Worm (Caenorhabditis elegans): ENCODE data around the gene lido-4.

Gene lido-4

DNA sequence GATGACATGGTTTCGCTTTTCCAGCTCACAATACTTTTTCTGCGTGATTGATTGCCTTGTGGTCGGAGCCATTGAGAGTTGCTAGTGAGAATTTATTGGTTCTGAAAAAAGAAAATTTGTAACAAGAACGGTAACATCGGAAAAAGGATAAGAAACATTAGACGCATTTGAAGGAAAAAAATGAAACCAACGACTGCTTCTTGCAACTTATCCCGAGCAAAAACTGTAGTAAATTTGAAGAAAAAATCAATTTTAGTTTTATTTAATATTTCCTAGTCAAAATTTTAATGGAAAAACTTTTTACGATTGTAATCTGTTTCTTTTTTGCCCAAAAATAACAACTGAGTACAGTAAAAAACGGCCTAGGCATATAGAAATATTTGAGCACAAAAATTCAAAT, at the start of gene lido-4:
Gene lido-4 (minus strand): TSS at position 101 of the 400 bp plus-strand sequence.
- no peak for TF ChIP-seq gei-17 (GFP tag; optimal IDR thresholded peaks at IDR 0.05)

DNA sequence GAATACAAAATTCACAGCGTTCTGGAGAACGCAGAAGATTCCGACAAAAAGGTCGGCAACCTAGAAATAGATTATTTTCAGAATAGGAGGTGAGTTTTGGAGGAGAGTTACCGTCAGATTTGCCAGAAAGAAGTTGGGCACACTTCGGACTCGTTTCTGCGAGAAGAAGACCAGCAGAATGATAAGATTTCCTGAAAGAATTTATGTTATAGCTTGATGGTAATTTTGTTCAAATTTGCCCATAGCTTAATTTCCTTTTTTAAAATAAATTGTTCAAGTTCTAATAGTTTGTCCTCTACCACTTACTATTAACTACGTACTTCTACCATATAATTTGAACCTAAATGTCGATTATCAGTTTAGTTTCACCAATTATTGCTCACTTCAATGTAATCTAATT, 49.5 kb upstream of the lido-4 start:
- TF ChIP-seq B0261.1 (tag; optimal IDR thresholded peaks at IDR 0.05) (no peak), tlf-1 (GFP tag; optimal IDR thresholded peaks at IDR 0.05) (no peak), egl-44 (GFP tag; IDR thresholded peaks at IDR 0.05) (no peak), K12H6.12 (tag; optimal IDR thresholded peaks at IDR 0.05) (no peak), F22D6.2 (tag; optimal IDR thresholded peaks at IDR 0.05) (no peak)

DNA sequence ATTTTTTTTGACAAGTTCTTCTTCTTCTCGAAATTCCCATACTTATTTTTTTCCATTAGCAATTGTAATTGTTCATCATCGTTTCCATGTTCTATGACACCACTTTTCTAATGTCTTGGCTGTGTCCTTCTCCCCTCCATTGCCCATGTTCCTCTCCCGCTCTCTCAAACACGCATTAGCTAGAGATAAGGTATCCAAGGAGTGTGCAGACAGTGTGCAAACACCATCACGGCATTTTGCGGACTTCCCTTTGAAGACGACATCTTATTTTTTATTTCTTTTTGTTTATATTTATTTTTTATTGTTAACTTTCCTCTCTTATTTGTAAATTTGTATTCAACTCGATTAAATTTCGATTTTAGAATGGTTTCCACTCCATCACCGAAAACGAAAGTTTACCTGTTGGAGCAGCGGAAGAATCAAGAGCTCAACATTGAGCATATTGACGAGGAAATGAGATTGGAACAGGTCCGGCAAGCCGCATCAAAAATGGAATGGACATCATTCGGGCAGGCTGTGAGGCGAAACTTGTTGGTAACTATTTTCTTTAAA, 43.7 kb upstream of the lido-4 start, which contains the start of gene mdt-1.2:
Gene mdt-1.2 (plus strand): TSS at position 363 of the 552 bp plus-strand sequence.
- TF ChIP-seq Y53F4B.3 (GFP tag; IDR thresholded peaks at IDR 0.05), result no peak
- peak; percentile 60 for TF ChIP-seq ZK185.1 (tag; optimal IDR thresholded peaks at IDR 0.05; ENCODE audit: poor library complexity, severe bottlenecking)
- no peak for TF ChIP-seq ztf-6 (GFP tag; IDR thresholded peaks at IDR 0.05)
- TF ChIP-seq egl-44 (GFP tag; IDR thresholded peaks at IDR 0.05), result no peak
- TF ChIP-seq athp-1 (tag; optimal IDR thresholded peaks at IDR 0.05), result no peak
- TF ChIP-seq lsl-1 (GFP tag; optimal IDR thresholded peaks at IDR 0.05), result no peak
- no peak for TF ChIP-seq bed-2 (GFP tag; IDR thresholded peaks at IDR 0.05)
- no peak for TF ChIP-seq F22D6.2 (tag; optimal IDR thresholded peaks at IDR 0.05)
- TF ChIP-seq K12H6.12 (tag; optimal IDR thresholded peaks at IDR 0.05), result no peak
- no peak for TF ChIP-seq ceh-79 (tag; optimal IDR thresholded peaks at IDR 0.05)
- TF ChIP-seq hmg-20 (GFP tag; IDR thresholded peaks at IDR 0.05), result no peak
- TF ChIP-seq fkh-3 (tag; optimal IDR thresholded peaks at IDR 0.05), result no peak
- no peak for TF ChIP-seq rpc-1 (optimal IDR thresholded peaks at IDR 0.05)
- no peak for TF ChIP-seq rpc-1 (tag; optimal IDR thresholded peaks at IDR 0.05)
- TF ChIP-seq ztf-3 (GFP tag; optimal IDR thresholded peaks at IDR 0.05), result no peak
- no peak for TF ChIP-seq Y79H2A.3 (GFP tag; conservative IDR thresholded peaks at IDR 0.05)
- TF ChIP-seq egrh-3 (GFP tag; IDR thresholded peaks at IDR 0.05), result no peak
- no peak for TF ChIP-seq mcd-1 (GFP tag; IDR thresholded peaks at IDR 0.05)
- TF ChIP-seq F37B4.10 (GFP tag; IDR thresholded peaks at IDR 0.05), result no peak
- no peak for TF ChIP-seq mel-28 (tag; optimal IDR thresholded peaks at IDR 0.05; ENCODE audit: borderline replicate concordance)
- TF ChIP-seq lsy-27 (tag; optimal IDR thresholded peaks at IDR 0.05; ENCODE audit: borderline replicate concordance, insufficient read depth), result no peak
- peak in 1 of 3 experiments; percentile 54 for TF ChIP-seq lin-35 (GFP tag; optimal IDR thresholded peaks at IDR 0.05)
- no peak for TF ChIP-seq madf-10 (tag; optimal IDR thresholded peaks at IDR 0.05)
- no peak for TF ChIP-seq chd-7 (tag; optimal IDR thresholded peaks at IDR 0.05)
- TF ChIP-seq F39B2.1 (GFP tag; IDR thresholded peaks at IDR 0.05), result no peak
- TF ChIP-seq attf-3 (GFP tag; conservative IDR thresholded peaks at IDR 0.05), result no peak
- TF ChIP-seq lin-26 (GFP tag; IDR thresholded peaks at IDR 0.05), result 0 out of 2 replicates have a peak, but pooled peaks have one; percentile 27
- no peak for TF ChIP-seq nfya-1 (tag; optimal IDR thresholded peaks at IDR 0.05; ENCODE audit: borderline replicate concordance, insufficient read depth)
- no peak for TF ChIP-seq nhr-120 (GFP tag; IDR thresholded peaks at IDR 0.05)
- no peak for TF ChIP-seq xnd-1 (tag; optimal IDR thresholded peaks at IDR 0.05)
- no peak for TF ChIP-seq lin-54 (GFP tag; optimal IDR thresholded peaks at IDR 0.05)
- TF ChIP-seq rec-8 (tag; optimal IDR thresholded peaks at IDR 0.05), result no peak
- no peak for TF ChIP-seq F49E8.2 (tag; optimal IDR thresholded peaks at IDR 0.05; ENCODE audit: insufficient read depth)
- TF ChIP-seq B0261.1 (tag; optimal IDR thresholded peaks at IDR 0.05), result no peak
- no peak for TF ChIP-seq unc-62 (GFP tag; optimal IDR thresholded peaks at IDR 0.05)
- TF ChIP-seq snpc-4 (GFP tag; optimal IDR thresholded peaks at IDR 0.05), result peak; percentile 30
- peak in 1 of 4 experiments; percentile 17 for TF ChIP-seq snpc-4 (tag; optimal IDR thresholded peaks at IDR 0.05)
- TF ChIP-seq dpl-1 (GFP tag; optimal IDR thresholded peaks at IDR 0.05), result no peak
- no peak for TF ChIP-seq ceh-91 (GFP tag; IDR thresholded peaks at IDR 0.05)
- no peak for TF ChIP-seq efl-1 (GFP tag; optimal IDR thresholded peaks at IDR 0.05)
- no peak for TF ChIP-seq snpc-1.1 (tag; optimal IDR thresholded peaks at IDR 0.05; ENCODE audit: insufficient read depth)
- no peak for TF ChIP-seq attf-5 (GFP tag; optimal IDR thresholded peaks at IDR 0.05)
